Worm (Caenorhabditis elegans): Measurements from ENCODE around the gene F49C12.1.

- TF ChIP-seq ama-1 (optimal IDR thresholded peaks at IDR 0.05) = no peak
- TF ChIP-seq flt-1 (GFP tag; IDR thresholded peaks at IDR 0.05) = no peak
- no peak for TF ChIP-seq scrt-1 (GFP tag; IDR thresholded peaks at IDR 0.05)
- no peak for TF ChIP-seq F13C5.2 (tag; optimal IDR thresholded peaks at IDR 0.05)
- TF ChIP-seq ceh-36 (tag; optimal IDR thresholded peaks at IDR 0.05) = no peak
- no peak for TF ChIP-seq B0310.2 (tag; optimal IDR thresholded peaks at IDR 0.05)
- TF ChIP-seq tbx-11 (GFP tag; IDR thresholded peaks at IDR 0.05) = no peak
- TF ChIP-seq tra-4 (tag; optimal IDR thresholded peaks at IDR 0.05) = no peak
- no peak for TF ChIP-seq aly-1 (tag; optimal IDR thresholded peaks at IDR 0.05)
- TF ChIP-seq tbx-37 (GFP tag; conservative IDR thresholded peaks at IDR 0.05) = no peak
- no peak for TF ChIP-seq ets-7 (tag; optimal IDR thresholded peaks at IDR 0.05)
Observed at ce11 chrIV:9336538-9337090, 40.5 kb upstream of the F49C12.1 start, which contains the start of gene T20D3.5.
